Fruit fly (Drosophila melanogaster) whole organism, embryonic: ENCODE measurements around the gene CG44362.

Source experiments
- B-H2 ChIP-seq: fragments of 200-800 bp; sonication (Bioruptor generic); optimal IDR thresholded peaks from 2 replicates; lab custom pipeline; 2018; ENCODE audit warnings: missing biosample characterization, mild to moderate bottlenecking, missing genetic modification characterization
- CG12744 ChIP-seq: fragments of 200-800 bp; sonication (Bioruptor generic); optimal IDR thresholded peaks from 2 replicates; lab custom pipeline; 2016; ENCODE audit warnings: missing biosample characterization, missing genetic modification characterization
- CG14441 ChIP-seq: fragments of 200-800 bp; sonication (Bioruptor generic); IDR thresholded peaks from 2 replicates; pipeline ENCODE4 v1.3.6; 2022; ENCODE audit warnings: missing biosample characterization, missing genetic modification characterization
- CG15011 ChIP-seq: fragments of 200-800 bp; sonication (Bioruptor generic); optimal IDR thresholded peaks from 3 replicates; lab custom pipeline; 2018; ENCODE audit warnings: missing biosample characterization, mild to moderate bottlenecking, missing genetic modification characterization
- CG15479 ChIP-seq: fragments of 200-800 bp; sonication (Bioruptor generic); optimal IDR thresholded peaks from 3 replicates; lab custom pipeline; 2019; ENCODE audit warnings: missing biosample characterization, mild to moderate bottlenecking, missing genetic modification characterization, moderate library complexity
- CG16779 ChIP-seq: fragments of 200-800 bp; sonication (Bioruptor generic); IDR thresholded peaks from 2 replicates; pipeline ENCODE4 v1.3.6; 2022; ENCODE audit warnings: missing biosample characterization, missing genetic modification characterization
- CG1832 ChIP-seq: fragments of 200-800 bp; sonication (Bioruptor generic); optimal IDR thresholded peaks from 2 replicates; lab custom pipeline; 2017; ENCODE audit warnings: missing biosample characterization, mild to moderate bottlenecking, missing genetic modification characterization, inconsistent platforms
- CG18599 ChIP-seq: fragments of 200-800 bp; sonication (Bioruptor generic); optimal IDR thresholded peaks from 3 replicates; lab custom pipeline; 2017; ENCODE audit warnings: missing biosample characterization, missing genetic modification characterization, mild to moderate bottlenecking, moderate library complexity, missing genetic modification reagents
- CG2678 ChIP-seq: fragments of 200-800 bp; sonication (Bioruptor generic); optimal IDR thresholded peaks from 3 replicates; lab custom pipeline; 2019; ENCODE audit warnings: missing biosample characterization, mild to moderate bottlenecking, missing genetic modification characterization, moderate library complexity
- CG30403 ChIP-seq: fragments of 200-800 bp; sonication (Bioruptor generic); optimal IDR thresholded peaks from 3 replicates; lab custom pipeline; 2016; ENCODE audit warnings: missing biosample characterization, missing genetic modification characterization
- CG32532 ChIP-seq: fragments of 200-800 bp; sonication (Bioruptor generic); IDR thresholded peaks from 2 replicates; pipeline ENCODE4 v1.3.6; 2022; ENCODE audit warnings: missing biosample characterization, missing genetic modification characterization
- CG32767 ChIP-seq: fragments of 200-800 bp; sonication (Bioruptor generic); IDR thresholded peaks from 2 replicates; pipeline ENCODE4 v1.3.6; 2022; ENCODE audit warnings: missing biosample characterization, missing genetic modification characterization
- CG33557 ChIP-seq: fragments of 200-800 bp; sonication (Bioruptor generic); optimal IDR thresholded peaks from 2 replicates; lab custom pipeline; 2019; ENCODE audit warnings: missing biosample characterization, mild to moderate bottlenecking, missing genetic modification characterization, moderate library complexity
- CG34376 ChIP-seq: fragments of 200-800 bp; sonication (Bioruptor generic); optimal IDR thresholded peaks from 2 replicates; lab custom pipeline; 2018; ENCODE audit warnings: missing biosample characterization, mild to moderate bottlenecking, missing genetic modification characterization
- CG4617 ChIP-seq: fragments of 200-800 bp; sonication (Bioruptor generic); optimal IDR thresholded peaks from 3 replicates; lab custom pipeline; 2016; ENCODE audit warnings: missing biosample characterization, missing genetic modification characterization, borderline replicate concordance
- CG4707 ChIP-seq: fragments of 200-800 bp; sonication (Bioruptor generic); optimal IDR thresholded peaks from 2 replicates; lab custom pipeline; 2018; ENCODE audit warnings: missing biosample characterization, mild to moderate bottlenecking, missing genetic modification characterization, moderate library complexity
- CG5180 ChIP-seq: fragments of 200-800 bp; sonication (Bioruptor generic); optimal IDR thresholded peaks from 3 replicates; lab custom pipeline; 2017; ENCODE audit warnings: missing biosample characterization, missing genetic modification characterization, mild to moderate bottlenecking, moderate library complexity, missing genetic modification reagents
- CG5953 ChIP-seq: fragments of 200-800 bp; sonication (Bioruptor generic); IDR thresholded peaks from 2 replicates; pipeline ENCODE4 v1.3.6; 2022; ENCODE audit warnings: missing biosample characterization, missing genetic modification characterization
- CG6175 ChIP-seq: fragments of 200-800 bp; sonication (Bioruptor generic); IDR thresholded peaks from 3 replicates; pipeline ENCODE4 v1.3.6; 2022; ENCODE audit warnings: missing biosample characterization, missing genetic modification characterization
- CG7786 ChIP-seq: fragments of 200-800 bp; sonication (Bioruptor generic); optimal IDR thresholded peaks from 2 replicates; lab custom pipeline; 2016; ENCODE audit warnings: missing biosample characterization, missing genetic modification characterization
- CG8359 ChIP-seq: fragments of 200-800 bp; sonication (Bioruptor generic); optimal IDR thresholded peaks from 2 replicates; lab custom pipeline; 2017; ENCODE audit warnings: missing biosample characterization, mild to moderate bottlenecking, missing genetic modification characterization, borderline replicate concordance
- CG8765 ChIP-seq: fragments of 200-800 bp; sonication (Bioruptor generic); IDR thresholded peaks from 2 replicates; pipeline ENCODE4 v1.3.6; 2022; ENCODE audit warnings: missing biosample characterization, missing genetic modification characterization
- CG8944 ChIP-seq: fragments of 200-800 bp; sonication (Bioruptor generic); optimal IDR thresholded peaks from 3 replicates; lab custom pipeline; 2016; ENCODE audit warnings: missing biosample characterization, missing genetic modification characterization
- CTCF ChIP-seq: fragments of 200-800 bp; sonication (Bioruptor generic); optimal IDR thresholded peaks from 2 replicates; lab custom pipeline; 2017; ENCODE audit warnings: missing biosample characterization, mild to moderate bottlenecking, missing genetic modification characterization, moderate library complexity
- Camta ChIP-seq: fragments of 200-800 bp; sonication (Bioruptor generic); optimal IDR thresholded peaks from 2 replicates; lab custom pipeline; 2016; ENCODE audit warnings: missing biosample characterization, missing genetic modification characterization
- Dip2 ChIP-seq: fragments of 200-800 bp; sonication (Bioruptor generic); IDR thresholded peaks from 2 replicates; pipeline ENCODE4 v1.3.6; 2022; ENCODE audit warnings: missing biosample characterization, missing genetic modification characterization
- Gsc ChIP-seq: fragments of 200-800 bp; sonication (Bioruptor generic); IDR thresholded peaks from 2 replicates; pipeline ENCODE4 v1.3.6; 2022; ENCODE audit warnings: missing biosample characterization, missing genetic modification characterization
- HLHmδ ChIP-seq: fragments of 200-800 bp; sonication (Bioruptor generic); optimal IDR thresholded peaks from 2 replicates; lab custom pipeline; 2018; ENCODE audit warnings: missing biosample characterization, mild to moderate bottlenecking, missing genetic modification characterization, moderate library complexity
- HmgZ ChIP-seq: fragments of 200-800 bp; sonication (Bioruptor generic); optimal IDR thresholded peaks from 2 replicates; lab custom pipeline; 2018; ENCODE audit warnings: missing biosample characterization, mild to moderate bottlenecking, missing genetic modification characterization
- MTF-1 ChIP-seq: fragments of 200-800 bp; sonication (Bioruptor generic); optimal IDR thresholded peaks from 2 replicates; lab custom pipeline; 2018; ENCODE audit warnings: missing biosample characterization, mild to moderate bottlenecking, missing genetic modification characterization, borderline replicate concordance
- NK7.1 ChIP-seq: fragments of 200-800 bp; sonication (Bioruptor generic); optimal IDR thresholded peaks from 3 replicates; lab custom pipeline; 2016; ENCODE audit warnings: missing biosample characterization, missing genetic modification characterization
- Sin3A ChIP-seq: fragments of >200 bp; optimal IDR thresholded peaks from 2 replicates; lab custom pipeline; 2018
- aop ChIP-seq: fragments of 200-800 bp; sonication (Bioruptor generic); IDR thresholded peaks from 2 replicates; pipeline ENCODE4 v1.3.6; 2022; ENCODE audit warnings: missing biosample characterization, missing genetic modification characterization
- ara ChIP-seq: fragments of 200-800 bp; sonication (Bioruptor generic); IDR thresholded peaks from 2 replicates; pipeline ENCODE4 v1.3.6; 2022; ENCODE audit warnings: missing biosample characterization, missing genetic modification characterization
- bowl ChIP-seq: fragments of 200-800 bp; sonication (Bioruptor generic); IDR thresholded peaks from 2 replicates; pipeline ENCODE4 v1.3.6; 2022; ENCODE audit warnings: missing biosample characterization, missing genetic modification characterization
- chinmo ChIP-seq: fragments of 200-800 bp; sonication (Bioruptor generic); IDR thresholded peaks from 4 replicates; pipeline ENCODE4 v1.3.6; 2022; ENCODE audit warnings: missing biosample characterization, missing genetic modification characterization; ENCODE audit not compliant: partially characterized antibody
- dm ChIP-seq: fragments of 200-800 bp; sonication (Bioruptor generic); optimal IDR thresholded peaks from 3 replicates; lab custom pipeline; 2016; ENCODE audit warnings: missing biosample characterization, missing genetic modification characterization
- dmrt11E ChIP-seq: fragments of 200-800 bp; sonication (Bioruptor generic); optimal IDR thresholded peaks from 3 replicates; lab custom pipeline; 2018; ENCODE audit warnings: missing biosample characterization, mild to moderate bottlenecking, missing genetic modification characterization, moderate library complexity
- fu2 ChIP-seq: fragments of 200-800 bp; sonication (Bioruptor generic); optimal IDR thresholded peaks from 2 replicates; lab custom pipeline; 2016; ENCODE audit warnings: missing biosample characterization, missing genetic modification characterization
- gcm2 ChIP-seq: fragments of 200-800 bp; sonication (Bioruptor generic); optimal IDR thresholded peaks from 2 replicates; lab custom pipeline; 2016; ENCODE audit warnings: missing biosample characterization, missing genetic modification characterization
- gsb-n ChIP-seq: fragments of 200-800 bp; sonication (Bioruptor generic); optimal IDR thresholded peaks from 3 replicates; lab custom pipeline; 2018; ENCODE audit warnings: missing biosample characterization, mild to moderate bottlenecking, missing genetic modification characterization
- gt ChIP-seq: fragments of 200-800 bp; sonication (Bioruptor generic); IDR thresholded peaks from 2 replicates; pipeline ENCODE4 v1.3.6; 2022; ENCODE audit warnings: missing biosample characterization, missing genetic modification characterization
- insv ChIP-seq, 2 experiments: fragments of 200-800 bp; sonication (Bioruptor generic); optimal IDR thresholded peaks; 3 replicates each; lab custom pipeline; 2016 to 2018; ENCODE audit warnings: missing biosample characterization in 2 of 2, missing genetic modification characterization in 2 of 2
- ken ChIP-seq: fragments of 200-800 bp; sonication (Bioruptor generic); IDR thresholded peaks from 3 replicates; pipeline ENCODE4 v1.3.6; 2022; ENCODE audit warnings: missing biosample characterization, missing genetic modification characterization
- pho ChIP-seq: fragments of 200-800 bp; sonication (Bioruptor generic); optimal IDR thresholded peaks from 2 replicates; lab custom pipeline; 2016; ENCODE audit warnings: missing biosample characterization, missing genetic modification characterization
- slou ChIP-seq: fragments of 200-800 bp; sonication (Bioruptor generic); optimal IDR thresholded peaks from 3 replicates; lab custom pipeline; 2016; ENCODE audit warnings: missing biosample characterization, missing genetic modification characterization
- sqz ChIP-seq: fragments of 200-800 bp; sonication (Bioruptor generic); optimal IDR thresholded peaks from 3 replicates; lab custom pipeline; 2018; ENCODE audit warnings: missing biosample characterization, mild to moderate bottlenecking, missing genetic modification characterization
- sug ChIP-seq: fragments of 200-800 bp; optimal IDR thresholded peaks from 2 replicates; lab custom pipeline; 2019; ENCODE audit warnings: missing biosample characterization, mild to moderate bottlenecking, missing genetic modification characterization, moderate library complexity
- trem ChIP-seq: fragments of 200-800 bp; optimal IDR thresholded peaks from 3 replicates; lab custom pipeline; 2019; ENCODE audit warnings: missing biosample characterization, mild to moderate bottlenecking, missing genetic modification characterization, moderate library complexity
- unc-4 ChIP-seq: fragments of 200-800 bp; sonication (Bioruptor generic); IDR thresholded peaks from 2 replicates; pipeline ENCODE4 v1.3.6; 2022; ENCODE audit warnings: missing biosample characterization, missing genetic modification characterization; ENCODE audit not compliant: partially characterized antibody
- vvl ChIP-seq: fragments of 200-800 bp; sonication (Bioruptor generic); IDR thresholded peaks from 2 replicates; pipeline ENCODE4 v1.3.6; 2022; ENCODE audit warnings: missing biosample characterization, missing genetic modification characterization

CG44362 gene

dm6 chr3L:11422338-11422802, 25.0 kb downstream of the CG44362 start (continued):
- TF ChIP-seq MTF-1 (GFP tag; lab: Kevin White, UChicago) (no peak), CG2678 (peak; percentile 88), CG32767 (GFP tag; lab: Robert Waterston, UW) (peak; percentile 77), CG15011 (GFP tag; lab: Kevin White, UChicago) (peak; percentile 60), CG6175 (0 out of 3 replicates have a peak, but pooled peaks have one; percentile 29), fu2 (GFP tag; lab: Kevin White, UChicago) (no peak), CG8944 (GFP tag; lab: Kevin White, UChicago) (peak; percentile 31), CG15479 (GFP tag; lab: Kevin White, UChicago) (no peak), ken (GFP tag; lab: Robert Waterston, UW) (peak; percentile 74; the same call in 2 of the 3 replicates), gcm2 (GFP tag; lab: Kevin White, UChicago) (no peak), chinmo (GFP tag; lab: Robert Waterston, UW) (no peak), insv (GFP tag; optimal IDR thresholded peaks at IDR 0.05; lab: Kevin White, UChicago) (no peak), CG18599 (GFP tag; lab: Kevin White, UChicago) (peak; percentile 85), CG1832 (no peak), Dip2 (GFP tag; lab: Robert Waterston, UW) (0 out of 2 replicates have a peak, but pooled peaks have one; percentile 14), dmrt11E (tag; lab: Kevin White, UChicago) (peak; percentile 88), slou (GFP tag; lab: Kevin White, UChicago) (no peak), Sin3A (lab: Kevin White, UChicago) (no peak), CG5180 (GFP tag; lab: Kevin White, UChicago) (peak; percentile 57), bowl (GFP tag; lab: Robert Waterston, UW) (no peak), CG30403 (GFP tag; lab: Kevin White, UChicago) (peak; percentile 80), aop (GFP tag; lab: Robert Waterston, UW) (0 out of 2 replicates have a peak, but pooled peaks have one; percentile 23), sug (no peak), Camta (GFP tag; lab: Kevin White, UChicago) (peak; percentile 14), CG34376 (peak; percentile 24), HmgZ (tag; lab: Kevin White, UChicago) (peak; percentile 31), gsb-n (tag; lab: Kevin White, UChicago) (peak; percentile 68), CG12744 (GFP tag; lab: Kevin White, UChicago) (no peak), sqz (GFP tag; lab: Kevin White, UChicago) (peak; percentile 73), trem (tag; lab: Kevin White, UChicago) (peak; percentile 89), gt (GFP tag; lab: Robert Waterston, UW) (peak; percentile 70; the same call in 1 of the 2 replicates), CG8359 (GFP tag; lab: Kevin White, UChicago) (peak; percentile 72), CG4707 (GFP tag; lab: Kevin White, UChicago) (no peak), CG7786 (GFP tag; lab: Kevin White, UChicago) (peak; percentile 62), CG5953 (GFP tag; lab: Robert Waterston, UW) (peak; percentile 28; the same call in 1 of the 2 replicates), HLHmδ (GFP tag; lab: Kevin White, UChicago) (no peak), CTCF (peak; percentile 11), ara (GFP tag; lab: Robert Waterston, UW) (peak; percentile 92), CG33557 (GFP tag; lab: Kevin White, UChicago) (peak; percentile 67), Gsc (GFP tag; lab: Robert Waterston, UW) (no peak; the same call in 1 of the 2 replicates), B-H2 (GFP tag; lab: Kevin White, UChicago) (no peak), unc-4 (GFP tag; lab: Robert Waterston, UW) (no peak), CG32532 (GFP tag; lab: Robert Waterston, UW) (peak; percentile 62), CG8765 (GFP tag; lab: Robert Waterston, UW) (peak; percentile 75), vvl (GFP tag; lab: Robert Waterston, UW) (peak; percentile 94), CG16779 (no peak), pho (GFP tag; lab: Kevin White, UChicago) (peak; percentile 43), dm (peak; percentile 19), NK7.1 (peak; percentile 36), CG14441 (peak; percentile 44; the same call in 1 of the 2 replicates), CG4617 (GFP tag; lab: Kevin White, UChicago) (no peak)
